Fruit fly (Drosophila melanogaster) whole organism, embryonic: Measurements from ENCODE around the gene CG10993.

Source experiments
- B-H1 ChIP-seq: fragments of 200-800 bp; sonication (Bioruptor generic); IDR thresholded peaks from 3 replicates; pipeline ENCODE4 v1.3.6; 2022; ENCODE audit warnings: missing biosample characterization, missing genetic modification characterization
- CG13287 ChIP-seq: fragments of 200-800 bp; sonication (Bioruptor generic); IDR thresholded peaks from 2 replicates; pipeline ENCODE4 v1.3.6; 2022; ENCODE audit warnings: missing biosample characterization, missing genetic modification characterization; ENCODE audit not compliant: partially characterized antibody
- CG13296 ChIP-seq: fragments of 200-800 bp; sonication (Bioruptor generic); optimal IDR thresholded peaks from 3 replicates; lab custom pipeline; 2018; ENCODE audit warnings: missing biosample characterization, mild to moderate bottlenecking, missing genetic modification characterization
- CG13894 ChIP-seq: fragments of 200-800 bp; sonication (Bioruptor generic); optimal IDR thresholded peaks from 3 replicates; lab custom pipeline; 2018; ENCODE audit warnings: missing biosample characterization, mild to moderate bottlenecking, missing genetic modification characterization, moderate library complexity
- CG14710 ChIP-seq: fragments of 200-800 bp; sonication (Bioruptor generic); optimal IDR thresholded peaks from 3 replicates; lab custom pipeline; 2019; ENCODE audit warnings: missing biosample characterization, mild to moderate bottlenecking, missing genetic modification characterization, moderate library complexity
- CG16779 ChIP-seq: fragments of 200-800 bp; sonication (Bioruptor generic); IDR thresholded peaks from 2 replicates; pipeline ENCODE4 v1.3.6; 2022; ENCODE audit warnings: missing biosample characterization, missing genetic modification characterization
- CG17359 ChIP-seq: fragments of 200-800 bp; sonication (Bioruptor generic); optimal IDR thresholded peaks from 3 replicates; lab custom pipeline; 2018; ENCODE audit warnings: missing biosample characterization, mild to moderate bottlenecking, missing genetic modification characterization, moderate library complexity
- CG18599 ChIP-seq: fragments of 200-800 bp; sonication (Bioruptor generic); optimal IDR thresholded peaks from 3 replicates; lab custom pipeline; 2017; ENCODE audit warnings: missing biosample characterization, missing genetic modification characterization, mild to moderate bottlenecking, moderate library complexity, missing genetic modification reagents
- CG2129 ChIP-seq: fragments of 200-800 bp; sonication (Bioruptor generic); IDR thresholded peaks from 2 replicates; pipeline ENCODE4 v1.3.6; 2022; ENCODE audit warnings: missing biosample characterization, missing genetic modification characterization; ENCODE audit not compliant: partially characterized antibody
- CG2678 ChIP-seq: fragments of 200-800 bp; sonication (Bioruptor generic); optimal IDR thresholded peaks from 3 replicates; lab custom pipeline; 2019; ENCODE audit warnings: missing biosample characterization, mild to moderate bottlenecking, missing genetic modification characterization, moderate library complexity
- CG31441 ChIP-seq: fragments of 200-800 bp; sonication (Bioruptor generic); IDR thresholded peaks from 2 replicates; pipeline ENCODE4 v1.3.6; 2022; ENCODE audit warnings: missing biosample characterization, missing genetic modification characterization
- CG4328 ChIP-seq: fragments of 200-800 bp; sonication (Bioruptor generic); optimal IDR thresholded peaks from 3 replicates; lab custom pipeline; 2017; ENCODE audit warnings: missing biosample characterization, missing genetic modification reagents, missing genetic modification characterization
- CG5245 ChIP-seq: fragments of 200-800 bp; sonication (Bioruptor generic); optimal IDR thresholded peaks from 3 replicates; lab custom pipeline; 2016; ENCODE audit warnings: missing biosample characterization, missing genetic modification characterization
- CG6272 ChIP-seq: fragments of 200-800 bp; sonication (Bioruptor generic); IDR thresholded peaks from 2 replicates; pipeline ENCODE4 v1.3.6; 2022; ENCODE audit warnings: missing biosample characterization, missing genetic modification characterization
- CG7786 ChIP-seq: fragments of 200-800 bp; sonication (Bioruptor generic); optimal IDR thresholded peaks from 2 replicates; lab custom pipeline; 2016; ENCODE audit warnings: missing biosample characterization, missing genetic modification characterization
- CG9876 ChIP-seq: fragments of 200-800 bp; sonication (Bioruptor generic); optimal IDR thresholded peaks from 2 replicates; lab custom pipeline; 2016; ENCODE audit warnings: missing biosample characterization, missing genetic modification characterization
- CG9932 ChIP-seq: fragments of 200-800 bp; sonication (Bioruptor generic); IDR thresholded peaks from 2 replicates; pipeline ENCODE4 v1.3.6; 2022; ENCODE audit warnings: missing biosample characterization, missing genetic modification characterization
- Camta ChIP-seq: fragments of 200-800 bp; sonication (Bioruptor generic); optimal IDR thresholded peaks from 2 replicates; lab custom pipeline; 2016; ENCODE audit warnings: missing biosample characterization, missing genetic modification characterization
- Doc3 ChIP-seq: fragments of 200-800 bp; sonication (Bioruptor generic); IDR thresholded peaks from 3 replicates; pipeline ENCODE4 v1.3.6; 2022; ENCODE audit warnings: missing biosample characterization, missing genetic modification characterization; ENCODE audit not compliant: partially characterized antibody
- E2f2 ChIP-seq: fragments of 200-800 bp; sonication (Bioruptor generic); IDR thresholded peaks from 2 replicates; pipeline ENCODE4 v1.3.6; 2022; ENCODE audit warnings: missing biosample characterization, missing genetic modification characterization
- Ets65A ChIP-seq: fragments of 200-800 bp; sonication (Bioruptor generic); peaks from one replicate; lab custom pipeline; 2016; ENCODE audit warnings: missing biosample characterization, missing genetic modification characterization
- Fer1 ChIP-seq: fragments of 200-800 bp; sonication (Bioruptor generic); optimal IDR thresholded peaks from 2 replicates; lab custom pipeline; 2017; ENCODE audit warnings: missing biosample characterization, mild to moderate bottlenecking, missing genetic modification characterization
- Hmx ChIP-seq: fragments of 200-800 bp; sonication (Bioruptor generic); optimal IDR thresholded peaks from 2 replicates; lab custom pipeline; 2016; ENCODE audit warnings: missing biosample characterization, missing genetic modification characterization
- Hr39 ChIP-seq: fragments of >200 bp; optimal IDR thresholded peaks from 2 replicates; lab custom pipeline; 2017
- Kr ChIP-seq: fragments of 200-800 bp; sonication (Bioruptor generic); optimal IDR thresholded peaks from 2 replicates; lab custom pipeline; 2017; ENCODE audit warnings: missing biosample characterization, mild to moderate bottlenecking, missing genetic modification characterization
- Meics ChIP-seq: fragments of 200-800 bp; sonication (Bioruptor generic); optimal IDR thresholded peaks from 2 replicates; lab custom pipeline; 2017; ENCODE audit warnings: missing biosample characterization, mild to moderate bottlenecking, missing genetic modification characterization
- NfI ChIP-seq: fragments of 200-800 bp; sonication (Bioruptor generic); optimal IDR thresholded peaks from 3 replicates; lab custom pipeline; 2018; ENCODE audit warnings: missing biosample characterization, mild to moderate bottlenecking, missing genetic modification characterization, moderate library complexity
- Oli ChIP-seq: fragments of 200-800 bp; sonication (Bioruptor generic); optimal IDR thresholded peaks from 2 replicates; lab custom pipeline; 2018; ENCODE audit warnings: missing biosample characterization, mild to moderate bottlenecking, missing genetic modification characterization, moderate library complexity
- Six4 ChIP-seq: fragments of 200-800 bp; sonication (Bioruptor generic); optimal IDR thresholded peaks from 2 replicates; lab custom pipeline; 2016; ENCODE audit warnings: missing biosample characterization, missing genetic modification characterization
- Sox100B ChIP-seq: fragments of 200-800 bp; sonication (Bioruptor generic); optimal IDR thresholded peaks from 3 replicates; lab custom pipeline; 2018; ENCODE audit warnings: missing biosample characterization, mild to moderate bottlenecking, missing genetic modification characterization
- Usf ChIP-seq: fragments of 200-800 bp; sonication (Bioruptor generic); optimal IDR thresholded peaks from 2 replicates; lab custom pipeline; 2017; ENCODE audit warnings: missing genotype, missing biosample characterization, missing genetic modification characterization
- Xrp1 ChIP-seq: fragments of 200-800 bp; sonication (Bioruptor generic); IDR thresholded peaks from 2 replicates; pipeline ENCODE4 v1.3.6; 2022; ENCODE audit warnings: missing biosample characterization, missing genetic modification characterization
- ac ChIP-seq: fragments of 200-800 bp; sonication (Bioruptor generic); optimal IDR thresholded peaks from 3 replicates; lab custom pipeline; 2017; ENCODE audit warnings: missing biosample characterization, mild to moderate bottlenecking, missing genetic modification characterization
- ash1 ChIP-seq: fragments of 200-800 bp; sonication (Bioruptor generic); optimal IDR thresholded peaks from 2 replicates; lab custom pipeline; 2018; ENCODE audit warnings: missing biosample characterization, mild to moderate bottlenecking, missing genetic modification characterization
- bcd ChIP-seq: fragments of 200-800 bp; sonication (Bioruptor generic); optimal IDR thresholded peaks from 2 replicates; lab custom pipeline; 2017; ENCODE audit warnings: missing biosample characterization, mild to moderate bottlenecking, missing genetic modification characterization
- cg ChIP-seq: fragments of 200-800 bp; sonication (Bioruptor generic); optimal IDR thresholded peaks from 3 replicates; lab custom pipeline; 2019; ENCODE audit warnings: missing biosample characterization, mild to moderate bottlenecking, missing genetic modification characterization, moderate library complexity
- chm ChIP-seq: fragments of 200-800 bp; sonication (Bioruptor generic); IDR thresholded peaks from 2 replicates; pipeline ENCODE4 v1.3.6; 2022; ENCODE audit warnings: missing biosample characterization, missing genetic modification characterization
- chn ChIP-seq: fragments of 200-800 bp; sonication (Bioruptor generic); optimal IDR thresholded peaks from 2 replicates; lab custom pipeline; 2016; ENCODE audit warnings: missing biosample characterization, missing genetic modification characterization
- corto ChIP-seq: fragments of 200-800 bp; sonication (Bioruptor generic); optimal IDR thresholded peaks from 2 replicates; lab custom pipeline; 2016; ENCODE audit warnings: missing biosample characterization, mild to moderate bottlenecking, missing genetic modification characterization, moderate library complexity
- hth ChIP-seq: fragments of >200 bp; optimal IDR thresholded peaks from 2 replicates; lab custom pipeline; 2017; ENCODE audit warnings: inconsistent platforms
- jigr1 ChIP-seq: fragments of 200-800 bp; sonication (Bioruptor generic); IDR thresholded peaks from 3 replicates; pipeline ENCODE4 v1.3.6; 2022; ENCODE audit warnings: missing biosample characterization, missing genetic modification characterization
- klu ChIP-seq: fragments of 200-800 bp; sonication (Bioruptor generic); IDR thresholded peaks from 2 replicates; pipeline ENCODE4 v1.3.6; 2022; ENCODE audit warnings: missing biosample characterization, missing genetic modification characterization
- mirr ChIP-seq: fragments of 200-800 bp; sonication (Bioruptor generic); optimal IDR thresholded peaks from 3 replicates; lab custom pipeline; 2018; ENCODE audit warnings: missing biosample characterization, mild to moderate bottlenecking, missing genetic modification characterization
- nmo ChIP-seq: fragments of 200-800 bp; sonication (Bioruptor generic); optimal IDR thresholded peaks from 2 replicates; lab custom pipeline; 2018; ENCODE audit warnings: missing biosample characterization, mild to moderate bottlenecking, missing genetic modification characterization, moderate library complexity
- pnt ChIP-seq: fragments of 200-800 bp; sonication (Bioruptor generic); optimal IDR thresholded peaks from 3 replicates; lab custom pipeline; 2016; ENCODE audit warnings: missing biosample characterization, missing genetic modification characterization
- ranshi ChIP-seq: fragments of 200-800 bp; sonication (Bioruptor generic); IDR thresholded peaks from 2 replicates; pipeline ENCODE4 v1.3.6; 2022; ENCODE audit warnings: missing biosample characterization, missing genetic modification characterization
- sens ChIP-seq: fragments of 200-800 bp; sonication (Bioruptor generic); peaks from one replicate; lab custom pipeline; 2016; ENCODE audit warnings: missing biosample characterization, missing genetic modification characterization
- slou ChIP-seq: fragments of 200-800 bp; sonication (Bioruptor generic); optimal IDR thresholded peaks from 3 replicates; lab custom pipeline; 2016; ENCODE audit warnings: missing biosample characterization, missing genetic modification characterization
- sob ChIP-seq: fragments of 200-800 bp; sonication (Bioruptor generic); IDR thresholded peaks from 2 replicates; pipeline ENCODE4 v1.3.6; 2022; ENCODE audit warnings: missing biosample characterization, missing genetic modification characterization
- zfh2 ChIP-seq: fragments of 200-800 bp; sonication (Bioruptor generic); optimal IDR thresholded peaks from 2 replicates; lab custom pipeline; 2016; ENCODE audit warnings: missing biosample characterization, missing genetic modification characterization

Gene CG10993

DNA sequence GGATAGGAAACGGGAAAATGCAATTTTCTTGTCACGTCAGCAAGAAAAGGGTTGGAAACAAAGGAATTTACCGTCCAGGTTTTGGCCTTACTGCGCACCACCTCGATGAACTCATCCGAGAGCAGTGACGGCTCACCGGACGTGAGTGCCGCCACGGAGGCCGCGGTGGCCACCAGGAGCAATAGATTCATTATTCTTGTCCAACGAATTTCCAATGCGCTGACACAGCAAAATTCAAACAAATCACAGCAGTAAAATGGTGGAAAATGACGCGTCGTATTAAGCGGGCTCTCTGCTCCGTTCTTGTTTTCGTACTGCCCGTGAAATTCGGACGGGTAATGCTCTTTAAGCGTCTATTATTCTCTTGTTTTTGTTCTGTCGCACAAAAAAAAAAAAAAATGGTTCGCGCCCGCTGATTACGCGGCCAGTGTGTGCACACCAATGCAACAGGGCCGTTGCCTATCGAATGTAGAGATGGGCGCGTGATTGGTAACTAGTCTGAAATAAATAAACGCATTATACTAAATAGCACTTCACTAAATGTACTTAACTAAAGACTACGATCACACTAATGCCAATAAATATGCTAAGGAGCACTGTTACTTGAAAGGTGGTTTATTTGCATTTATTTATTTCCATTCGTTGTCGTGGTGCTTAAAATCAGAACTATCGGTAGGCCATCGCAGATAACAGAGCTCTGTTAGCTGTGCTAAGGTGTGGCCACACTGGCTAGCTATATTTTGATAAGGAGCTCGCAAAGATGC is 9.0 kb downstream of the CG10993 start, which contains the start of the genes CtsB and amrt (continued):
- peak; percentile 51 for TF ChIP-seq Camta (GFP tag; lab: Kevin White, UChicago)
- peak; percentile 70 for TF ChIP-seq CG2129 (GFP tag; lab: Robert Waterston, UW)
- peak; percentile 7 for TF ChIP-seq Usf (GFP tag; lab: Kevin White, UChicago)
- TF ChIP-seq Hr39 (lab: Kevin White, UChicago), result no peak
- 0 out of 2 replicates have a peak, but pooled peaks have one; percentile 30 for TF ChIP-seq sob
- TF ChIP-seq Six4 (GFP tag; lab: Kevin White, UChicago), result no peak
- peak; percentile 92 for TF ChIP-seq sens (GFP tag; lab: Kevin White, UChicago)
- TF ChIP-seq CG4328 (GFP tag; lab: Kevin White, UChicago), result no peak
- no peak for TF ChIP-seq mirr (GFP tag; lab: Kevin White, UChicago)
- TF ChIP-seq CG5245, result no peak
- no peak for TF ChIP-seq chm (GFP tag; lab: Robert Waterston, UW)
- TF ChIP-seq CG18599, result no peak
- peak; percentile 33; the same call in 1 of the 2 replicates for TF ChIP-seq CG31441 (GFP tag; lab: Robert Waterston, UW)
- TF ChIP-seq Ets65A, result peak; percentile 95
- peak; percentile 85 for TF ChIP-seq CG17359
- no peak for TF ChIP-seq slou (GFP tag; lab: Kevin White, UChicago)
- TF ChIP-seq CG13894 (tag; lab: Kevin White, UChicago), result no peak
- peak; percentile 56; the same call in 1 of the 3 replicates for TF ChIP-seq Doc3 (GFP tag; lab: Robert Waterston, UW)
- no peak for TF ChIP-seq CG6272
- TF ChIP-seq zfh2 (GFP tag; lab: Kevin White, UChicago), result peak; percentile 60
- peak; percentile 60 for TF ChIP-seq CG2678 (tag; lab: Kevin White, UChicago)
- no peak for TF ChIP-seq CG16779
- peak; percentile 9; the same call in 1 of the 2 replicates for TF ChIP-seq Xrp1
- peak; percentile 100 for TF ChIP-seq CG14710 (tag; lab: Kevin White, UChicago)
- TF ChIP-seq jigr1 (GFP tag; lab: Robert Waterston, UW), result no peak
- TF ChIP-seq CG13296, result no peak
- peak; percentile 84 for TF ChIP-seq CG13287 (GFP tag; lab: Robert Waterston, UW)
- TF ChIP-seq pnt (GFP tag; lab: Kevin White, UChicago), result peak; percentile 48
- peak; percentile 44 for TF ChIP-seq NfI (GFP tag; lab: Kevin White, UChicago)
- TF ChIP-seq Sox100B (GFP tag; lab: Kevin White, UChicago), result no peak
- TF ChIP-seq CG9932 (GFP tag; lab: Robert Waterston, UW), result peak; percentile 68
- TF ChIP-seq bcd (GFP tag; lab: Kevin White, UChicago), result peak; percentile 35
- no peak for TF ChIP-seq ranshi (GFP tag; lab: Robert Waterston, UW)
- no peak for TF ChIP-seq Hmx
- peak; percentile 53 for TF ChIP-seq E2f2 (GFP tag; lab: Robert Waterston, UW)
- peak; percentile 43 for TF ChIP-seq Kr
- TF ChIP-seq klu (GFP tag; lab: Robert Waterston, UW), result no peak
- no peak for TF ChIP-seq hth
- peak; percentile 30 for TF ChIP-seq Meics (GFP tag; lab: Kevin White, UChicago)
- peak; percentile 12 for TF ChIP-seq Oli
- TF ChIP-seq corto (GFP tag; lab: Kevin White, UChicago), result no peak
- peak; percentile 60 for TF ChIP-seq Fer1 (GFP tag; lab: Kevin White, UChicago)
- no peak for TF ChIP-seq ash1 (GFP tag; lab: Kevin White, UChicago)
- TF ChIP-seq cg (GFP tag; lab: Kevin White, UChicago), result no peak
- peak; percentile 20 for TF ChIP-seq CG9876 (GFP tag; lab: Kevin White, UChicago)
- peak; percentile 76 for TF ChIP-seq nmo
- TF ChIP-seq B-H1 (GFP tag; lab: Robert Waterston, UW), result no peak
- no peak for TF ChIP-seq ac
- TF ChIP-seq chn (GFP tag; lab: Kevin White, UChicago), result peak; percentile 31
- TF ChIP-seq CG7786, result peak; percentile 50
